Worm (Caenorhabditis elegans) whole organism, mixed stage, embryonic: ENCODE results near the gene H19J13.2.

Experiments
- M03D4.4 ChIP-seq: sonication (generic microtip); optimal IDR thresholded peaks from 2 replicates; lab custom pipeline; 2017; ENCODE audit warnings: mild to moderate bottlenecking, missing genetic modification characterization, missing compliant biosample characterization
- bed-3 ChIP-seq: fragments of 200-800 bp; sonication (Bioruptor generic); optimal IDR thresholded peaks from 3 replicates; lab custom pipeline; 2018; ENCODE audit warnings: mild to moderate bottlenecking, missing genetic modification characterization, moderate library complexity, missing compliant biosample characterization
- ceh-39 ChIP-seq: fragments of 150-350 bp; optimal IDR thresholded peaks from 2 replicates; lab custom pipeline; 2014; ENCODE audit warnings: missing biosample characterization, missing genetic modification characterization
- ceh-43 ChIP-seq: fragments of 200-800 bp; sonication (Bioruptor generic); optimal IDR thresholded peaks from 2 replicates; lab custom pipeline; 2018; ENCODE audit warnings: mild to moderate bottlenecking, missing genetic modification characterization, moderate library complexity, missing compliant biosample characterization
- ceh-83 ChIP-seq: fragments of 200-800 bp; sonication (Bioruptor generic); optimal IDR thresholded peaks from 2 replicates; lab custom pipeline; 2018; ENCODE audit warnings: mild to moderate bottlenecking, missing genetic modification characterization, missing compliant biosample characterization
- cnd-1 ChIP-seq: fragments of 200-800 bp; sonication (Bioruptor generic); optimal IDR thresholded peaks from 2 replicates; lab custom pipeline; 2018; ENCODE audit warnings: mild to moderate bottlenecking, missing genetic modification characterization, missing compliant biosample characterization
- elt-1 ChIP-seq: sonication (generic microtip); optimal IDR thresholded peaks from 2 replicates; lab custom pipeline; 2017; ENCODE audit warnings: missing genetic modification characterization, mild to moderate bottlenecking, missing compliant biosample characterization, antibody characterized with exemption, moderate library complexity, borderline replicate concordance; ENCODE audit not compliant: insufficient read depth
- elt-3 ChIP-seq: fragments of 150-350 bp; optimal IDR thresholded peaks from 2 replicates; lab custom pipeline; 2014; ENCODE audit warnings: missing biosample characterization, missing genetic modification characterization
- flh-1 ChIP-seq: fragments of 200-800 bp; sonication (Bioruptor generic); optimal IDR thresholded peaks from 2 replicates; lab custom pipeline; 2018; ENCODE audit warnings: mild to moderate bottlenecking, missing genetic modification characterization, moderate library complexity, missing compliant biosample characterization
- ham-2 ChIP-seq: fragments of 200-800 bp; sonication (Bioruptor generic); optimal IDR thresholded peaks from 2 replicates; lab custom pipeline; 2018; ENCODE audit warnings: mild to moderate bottlenecking, missing genetic modification characterization, missing compliant biosample characterization
- hlh-1 ChIP-seq: fragments of 150-350 bp; optimal IDR thresholded peaks from 2 replicates; lab custom pipeline; 2014; ENCODE audit warnings: missing biosample characterization, missing genetic modification reagents, missing genetic modification characterization
- lin-13 ChIP-seq: fragments of 150-350 bp; optimal IDR thresholded peaks from 2 replicates; lab custom pipeline; 2014; ENCODE audit warnings: missing biosample characterization, missing genetic modification characterization
- lin-32 ChIP-seq: fragments of 200-800 bp; sonication (Bioruptor generic); optimal IDR thresholded peaks from 2 replicates; lab custom pipeline; 2018; ENCODE audit warnings: mild to moderate bottlenecking, missing genetic modification characterization, missing compliant biosample characterization
- lsy-2 ChIP-seq: fragments of 150-350 bp; optimal IDR thresholded peaks from 2 replicates; lab custom pipeline; 2014; ENCODE audit warnings: missing biosample characterization, missing genetic modification characterization
- mep-1 ChIP-seq: fragments of 150-350 bp; optimal IDR thresholded peaks from 2 replicates; lab custom pipeline; 2017; ENCODE audit warnings: missing biosample characterization, missing genetic modification reagents, missing genetic modification characterization, inconsistent platforms
- nhr-2 ChIP-seq: fragments of 150-350 bp; optimal IDR thresholded peaks from 2 replicates; lab custom pipeline; 2014; ENCODE audit warnings: missing biosample characterization, missing genetic modification characterization
- nhr-237 ChIP-seq: fragments of 150-350 bp; optimal IDR thresholded peaks from 2 replicates; lab custom pipeline; 2014; ENCODE audit warnings: missing biosample characterization, missing genetic modification characterization
- nhr-28 ChIP-seq: fragments of 150-350 bp; optimal IDR thresholded peaks from 2 replicates; lab custom pipeline; 2014; ENCODE audit warnings: missing biosample characterization, missing genetic modification characterization
- pha-4 ChIP-seq: fragments of 150-350 bp; optimal IDR thresholded peaks from 2 replicates; lab custom pipeline; 2018; ENCODE audit warnings: missing biosample characterization, missing genetic modification reagents, missing genetic modification characterization
- sem-2 ChIP-seq: fragments of 200-800 bp; sonication (Bioruptor generic); optimal IDR thresholded peaks from 2 replicates; lab custom pipeline; 2018; ENCODE audit warnings: mild to moderate bottlenecking, missing genetic modification characterization, missing compliant biosample characterization
- snpc-4 ChIP-seq: fragments of 150-350 bp; optimal IDR thresholded peaks from 2 replicates; lab custom pipeline; 2014; ENCODE audit warnings: missing biosample characterization, missing genetic modification characterization
- sptf-1 ChIP-seq: sonication (generic microtip); optimal IDR thresholded peaks from 2 replicates; lab custom pipeline; 2017; ENCODE audit warnings: mild to moderate bottlenecking, missing genetic modification characterization, moderate library complexity, missing compliant biosample characterization
- tbx-8 ChIP-seq: fragments of 200-800 bp; sonication (Bioruptor generic); optimal IDR thresholded peaks from 2 replicates; lab custom pipeline; 2018; ENCODE audit warnings: mild to moderate bottlenecking, missing genetic modification characterization, moderate library complexity, missing compliant biosample characterization
- unc-120 ChIP-seq: sonication (generic microtip); optimal IDR thresholded peaks from 2 replicates; lab custom pipeline; 2017; ENCODE audit warnings: missing genetic modification characterization, missing compliant biosample characterization; ENCODE audit not compliant: poor library complexity, severe bottlenecking
- unc-39 ChIP-seq: fragments of 150-350 bp; optimal IDR thresholded peaks from 2 replicates; lab custom pipeline; 2014; ENCODE audit warnings: missing biosample characterization, missing genetic modification characterization

Gene H19J13.2

DNA sequence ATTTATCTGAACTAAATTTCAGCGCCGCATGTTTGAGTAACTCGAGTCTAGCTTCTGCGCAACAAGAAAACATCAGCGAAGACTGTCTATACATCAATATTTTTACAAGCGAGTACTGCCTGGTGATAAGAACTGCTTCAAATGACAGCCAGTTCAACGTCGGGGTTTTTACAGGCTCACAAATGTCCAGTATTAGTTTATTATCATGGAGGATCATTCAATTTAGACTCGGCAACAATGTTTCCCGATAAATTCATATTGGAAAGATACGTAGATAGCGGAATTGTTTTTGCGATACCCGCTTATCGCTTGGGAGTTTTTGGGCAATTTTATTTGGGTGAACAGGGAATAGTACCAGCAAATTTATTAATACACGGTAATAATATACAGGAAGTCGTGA, 43.4 kb downstream of the H19J13.2 start:
- TF ChIP-seq elt-1 (tag; lab: Kevin White, UChicago) (no peak), sem-2 (no peak), lin-32 (no peak), snpc-4 (tag; lab: Kevin White, UChicago) (no peak), mep-1 (tag; lab: Kevin White, UChicago) (no peak), bed-3 (GFP tag; lab: Kevin White, UChicago) (no peak), elt-3 (tag; lab: Kevin White, UChicago) (no peak), unc-120 (tag; lab: Kevin White, UChicago) (no peak), lsy-2 (no peak), nhr-28 (tag; lab: Kevin White, UChicago) (no peak), nhr-2 (tag; lab: Kevin White, UChicago) (no peak), ham-2 (GFP tag; lab: Kevin White, UChicago) (no peak), nhr-237 (tag; lab: Kevin White, UChicago) (no peak), flh-1 (no peak), lin-13 (tag; lab: Kevin White, UChicago) (no peak), ceh-83 (GFP tag; lab: Kevin White, UChicago) (no peak)

DNA sequence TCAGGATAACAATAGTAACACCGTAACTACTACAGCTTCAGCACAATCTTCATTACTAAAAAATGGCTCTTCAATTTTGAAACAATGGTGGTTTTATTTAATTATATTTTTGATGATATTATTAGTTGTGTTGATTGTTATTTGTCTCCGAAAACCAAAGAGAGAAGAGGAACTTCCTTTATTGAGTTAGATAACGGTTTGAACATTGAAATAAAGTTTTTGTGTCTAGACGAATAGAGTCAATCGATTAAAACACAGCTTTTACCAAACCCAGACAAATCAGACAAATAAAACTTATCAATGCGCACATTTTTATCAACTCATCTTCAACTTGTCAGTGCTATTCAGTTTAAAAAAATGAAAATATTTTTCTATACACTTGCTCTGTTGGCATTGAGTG, 44.1 kb downstream of the H19J13.2 start, which contains the start of gene cest-7:
Gene cest-7, plus strand, starts transcription at position 301 of the 400 bp plus-strand sequence.
- TF ChIP-seq lin-13 (tag; lab: Kevin White, UChicago): no peak
- no peak for TF ChIP-seq pha-4 (tag; lab: Kevin White, UChicago)
- TF ChIP-seq M03D4.4 (tag; lab: Kevin White, UChicago): no peak
- no peak for TF ChIP-seq cnd-1 (tag; lab: Kevin White, UChicago)
- TF ChIP-seq hlh-1 (tag; lab: Kevin White, UChicago): no peak
- no peak for TF ChIP-seq ceh-39 (tag; lab: Kevin White, UChicago)
- no peak for TF ChIP-seq ceh-43
- no peak for TF ChIP-seq tbx-8 (GFP tag; lab: Kevin White, UChicago)

DNA sequence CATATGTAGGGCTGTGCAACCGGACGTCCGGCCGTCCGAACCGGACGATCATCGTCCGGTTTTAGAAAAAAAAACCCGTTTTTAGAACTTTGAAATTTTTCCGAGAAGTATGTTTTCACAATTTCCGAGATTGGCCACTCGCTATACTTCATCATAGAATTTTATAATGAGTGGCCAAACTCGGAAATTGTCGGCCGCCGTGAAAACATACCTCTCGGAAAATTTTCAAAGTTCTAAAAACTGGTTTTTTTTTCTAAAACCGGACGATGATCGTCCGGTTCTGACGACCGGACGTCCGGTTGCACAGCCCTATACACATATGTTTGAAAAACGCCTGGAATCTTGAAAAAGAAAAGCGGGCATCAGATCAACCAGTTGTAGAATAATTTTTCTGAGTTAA, 46.6 kb downstream of the H19J13.2 start:
- no peak for TF ChIP-seq bed-3 (GFP tag; lab: Kevin White, UChicago)
- TF ChIP-seq, all 35 proteins: peak for 0

DNA sequence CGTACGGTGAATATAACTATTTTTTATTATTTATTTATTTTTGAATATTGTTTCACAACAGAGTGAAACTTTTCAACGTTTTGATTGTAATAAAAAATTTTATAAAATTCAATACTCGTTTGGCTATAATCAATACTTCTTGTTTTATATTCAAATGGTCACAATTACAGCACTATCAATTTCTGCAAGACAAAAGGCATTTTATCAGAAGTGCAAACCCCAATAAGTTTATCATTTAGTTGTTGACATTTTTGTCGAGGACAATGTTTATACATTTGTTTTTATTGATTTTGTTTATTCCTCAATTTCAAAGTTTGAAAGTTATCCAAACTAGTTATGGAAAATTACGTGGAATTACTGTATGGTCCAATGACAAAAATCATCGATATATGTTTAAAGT, 47.8 kb downstream of the H19J13.2 start, which contains the start of gene cest-9.1:
Gene cest-9.1, plus strand, starts transcription at position 213 of the 400 bp plus-strand sequence.
- TF ChIP-seq ceh-43 (no peak), sem-2 (no peak), unc-39 (no peak), lin-13 (tag; lab: Kevin White, UChicago) (no peak), sptf-1 (no peak), ceh-83 (GFP tag; lab: Kevin White, UChicago) (no peak), M03D4.4 (tag; lab: Kevin White, UChicago) (no peak), flh-1 (no peak), unc-120 (tag; lab: Kevin White, UChicago) (no peak), nhr-237 (tag; lab: Kevin White, UChicago) (no peak), bed-3 (GFP tag; lab: Kevin White, UChicago) (no peak), nhr-28 (tag; lab: Kevin White, UChicago) (no peak), tbx-8 (GFP tag; lab: Kevin White, UChicago) (no peak)
